Fruit fly (Drosophila melanogaster) Kc167 (cell line): Measurements from ENCODE around the gene TrpRS-m.

Source experiments
- Myc ChIP-seq: fragments of >200 bp; optimal IDR thresholded peaks from 2 replicates; lab custom pipeline; 2017; ENCODE audit warnings: missing external identifiers
- Sin3A ChIP-seq: fragments of >200 bp; optimal IDR thresholded peaks from 2 replicates; lab custom pipeline; 2018; ENCODE audit warnings: missing external identifiers
- h ChIP-seq: fragments of >200 bp; optimal IDR thresholded peaks from 3 replicates; lab custom pipeline; 2018; ENCODE audit warnings: missing external identifiers
- insv ChIP-seq: fragments of >200 bp; optimal IDR thresholded peaks from 3 replicates; lab custom pipeline; 2018; ENCODE audit warnings: missing external identifiers
- psq ChIP-seq: fragments of >200 bp; optimal IDR thresholded peaks from 2 replicates; lab custom pipeline; 2017; ENCODE audit warnings: missing external identifiers
- ttk ChIP-seq: sonication (Bioruptor generic); optimal IDR thresholded peaks from 2 replicates; lab custom pipeline; 2017; ENCODE audit warnings: missing external identifiers

DNA sequence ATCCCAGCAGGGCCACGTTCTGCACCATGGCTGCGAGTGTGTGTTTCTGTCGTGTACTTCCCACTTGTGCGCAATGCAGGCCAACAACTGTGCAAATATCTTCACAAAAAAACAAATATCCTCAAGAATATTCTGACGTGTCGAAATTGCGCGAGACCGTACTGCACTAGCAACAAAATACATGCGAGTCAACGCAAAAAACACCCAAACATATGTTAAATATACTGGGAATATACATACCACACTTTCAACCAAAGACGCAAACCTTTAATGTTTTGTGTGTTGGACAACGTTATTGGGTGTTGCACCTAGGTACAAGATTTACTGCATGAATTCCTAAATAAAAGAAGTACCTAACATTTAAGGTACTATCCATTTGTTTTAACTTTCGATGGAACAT is 47.4 kb upstream of the TrpRS-m start, which contains the start of gene NUCB1:
- no peak for TF ChIP-seq Sin3A (lab: Kevin White, UChicago)
- TF ChIP-seq psq = no peak
- TF ChIP-seq Myc = no peak
- no peak for TF ChIP-seq h (lab: Kevin White, UChicago)
- no peak for TF ChIP-seq insv (lab: Kevin White, UChicago)
- no peak for TF ChIP-seq ttk (lab: Kevin White, UChicago)
